Worm (Caenorhabditis elegans): ENCODE measurements around the gene Y17G7B.23.
A peak's percentile ranks its signal among the peaks of the same experiment; 100 is the strongest.

Y17G7B.23 gene

ce11 chrII:11960596-11961217 is 38.3 kb upstream of the Y17G7B.23 start (continued):
- TF ChIP-seq nhr-11 (tag; optimal IDR thresholded peaks at IDR 0.05): no peak
- no peak for TF ChIP-seq nhr-25 (tag; optimal IDR thresholded peaks at IDR 0.05; ENCODE audit: borderline replicate concordance, insufficient read depth)
- TF ChIP-seq nhr-28 (tag; optimal IDR thresholded peaks at IDR 0.05): peak; percentile 6
- peak; percentile 97 for TF ChIP-seq ctbp-1 (GFP tag; IDR thresholded peaks at IDR 0.05)
- TF ChIP-seq nhr-42 (GFP tag; IDR thresholded peaks at IDR 0.05): peak; percentile 91
- TF ChIP-seq nhr-10 (tag; optimal IDR thresholded peaks at IDR 0.05): no peak
- TF ChIP-seq mxl-2 (GFP tag; conservative IDR thresholded peaks at IDR 0.05): peak; percentile 91
- TF ChIP-seq ztf-7 (tag; optimal IDR thresholded peaks at IDR 0.05): peak; percentile 52
- TF ChIP-seq Y48G9A.11 (GFP tag; IDR thresholded peaks at IDR 0.05): peak; percentile 98
- TF ChIP-seq mdl-1 (tag; optimal IDR thresholded peaks at IDR 0.05): peak in 1 of 2 experiments; percentile 22
- peak; percentile 94 for TF ChIP-seq lin-38 (GFP tag; IDR thresholded peaks at IDR 0.05)
- peak; percentile 97 for TF ChIP-seq D1046.2 (GFP tag; IDR thresholded peaks at IDR 0.05)

ce11 chrII:11962083-11962482 is 36.9 kb upstream of the Y17G7B.23 start, which contains the start of the genes W03C9.1 and W03C9.2:
TSS of gene W03C9.1 (minus strand) at chrII:11962128.
TSS of gene W03C9.2 (plus strand) at chrII:11962368.
- TF ChIP-seq Y48G9A.11 (GFP tag; IDR thresholded peaks at IDR 0.05): peak; percentile 59; the same call in 1 of the 2 replicates
- TF ChIP-seq T20F7.1 (GFP tag; optimal IDR thresholded peaks at IDR 0.05): peak; percentile 51
- no peak for TF ChIP-seq ceh-20 (GFP tag; IDR thresholded peaks at IDR 0.05)

ce11 chrII:11963132-11963630 is 35.8 kb upstream of the Y17G7B.23 start:
- TF ChIP-seq set-16 (GFP tag; IDR thresholded peaks at IDR 0.05) (no peak), mes-2 (tag; optimal IDR thresholded peaks at IDR 0.05; ENCODE audit: poor library complexity, severe bottlenecking) (no peak), nhr-42 (GFP tag; IDR thresholded peaks at IDR 0.05) (no peak), skn-1 (tag; optimal IDR thresholded peaks at IDR 0.05) (no peak)

ce11 chrII:11964847-11965246 is 34.2 kb upstream of the Y17G7B.23 start:
- no peak for TF ChIP-seq duxl-1 (tag; optimal IDR thresholded peaks at IDR 0.05; ENCODE audit: poor library complexity)
- peak; percentile 28 for TF ChIP-seq sdz-12 (GFP tag; optimal IDR thresholded peaks at IDR 0.05)
- TF ChIP-seq F26F4.8 (GFP tag; conservative IDR thresholded peaks at IDR 0.05): 0 out of 2 replicates have a peak, but pooled peaks have one; percentile 51
- no peak for TF ChIP-seq mxl-2 (GFP tag; conservative IDR thresholded peaks at IDR 0.05)
- 0 out of 2 replicates have a peak, but pooled peaks have one; percentile 13 for TF ChIP-seq dmd-6 (GFP tag; IDR thresholded peaks at IDR 0.05)
- TF ChIP-seq D1046.2 (GFP tag; IDR thresholded peaks at IDR 0.05): no peak
- TF ChIP-seq zag-1 (tag; optimal IDR thresholded peaks at IDR 0.05): no peak
- TF ChIP-seq lin-38 (GFP tag; IDR thresholded peaks at IDR 0.05): peak; percentile 14; the same call in 1 of the 2 replicates
- TF ChIP-seq unc-62 (GFP tag; optimal IDR thresholded peaks at IDR 0.05 in 1 of 2): peak in 1 of 2 experiments; percentile 72
- no peak for TF ChIP-seq unc-62 (tag; optimal IDR thresholded peaks at IDR 0.05)
- TF ChIP-seq egl-43 (GFP tag; IDR thresholded peaks at IDR 0.05): 0 out of 2 replicates have a peak, but pooled peaks have one; percentile 38
- peak; percentile 32; the same call in 1 of the 2 replicates for TF ChIP-seq lin-1 (GFP tag; IDR thresholded peaks at IDR 0.05)
- peak; percentile 2 for TF ChIP-seq hlh-11 (tag; optimal IDR thresholded peaks at IDR 0.05)
- TF ChIP-seq aha-1 (tag): peak; percentile 81
- TF ChIP-seq daf-8 (GFP tag; IDR thresholded peaks at IDR 0.05): no peak
- TF ChIP-seq ama-1 (optimal IDR thresholded peaks at IDR 0.05): peak; percentile 87
- TF ChIP-seq arid-1 (GFP tag; conservative IDR thresholded peaks at IDR 0.05): peak; percentile 70; the same call in 1 of the 2 replicates

- TF ChIP-seq lin-38 (GFP tag; IDR thresholded peaks at IDR 0.05) (peak; percentile 63), T26A8.4 (GFP tag; IDR thresholded peaks at IDR 0.05) (no peak), dmd-6 (GFP tag; IDR thresholded peaks at IDR 0.05) (no peak), nhr-102 (tag; optimal IDR thresholded peaks at IDR 0.05) (no peak), hlh-11 (tag; optimal IDR thresholded peaks at IDR 0.05) (no peak), Y48G9A.11 (GFP tag; IDR thresholded peaks at IDR 0.05) (peak; percentile 44; the same call in 1 of the 2 replicates), nhr-6 (tag; optimal IDR thresholded peaks at IDR 0.05) (no peak), aha-1 (tag) (peak; percentile 95), ctbp-1 (GFP tag; IDR thresholded peaks at IDR 0.05) (0 out of 2 replicates have a peak, but pooled peaks have one; percentile 28), dve-1 (tag; optimal IDR thresholded peaks at IDR 0.05; ENCODE audit: insufficient read depth) (peak; percentile 58), egl-27 (tag; optimal IDR thresholded peaks at IDR 0.05) (no peak), lin-13 (GFP tag; optimal IDR thresholded peaks at IDR 0.05) (peak; percentile 24), unc-62 (GFP tag; optimal IDR thresholded peaks at IDR 0.05 in 1 of 2) (no peak), unc-62 (tag; optimal IDR thresholded peaks at IDR 0.05) (no peak), lsy-2 (tag; optimal IDR thresholded peaks at IDR 0.05) (peak in 1 of 2 experiments; percentile 39), zfp-3 (GFP tag; conservative IDR thresholded peaks at IDR 0.05) (0 out of 2 replicates have a peak, but pooled peaks have one; percentile 46), dpl-1 (GFP tag; optimal IDR thresholded peaks at IDR 0.05) (no peak), D1046.2 (GFP tag; IDR thresholded peaks at IDR 0.05) (0 out of 2 replicates have a peak, but pooled peaks have one; percentile 6)
Measured at ce11 chrII:11966602-11967001, 32.4 kb upstream of the Y17G7B.23 start, which contains the start of gene rab-7. TSS of gene rab-7 (minus strand) at chrII:11966931.

All from whole organism, L4 larva.